Worm (Caenorhabditis elegans) whole organism, L3 larva: ENCODE data around the gene alx-1.

ENCODE experiments used
- lin-15B ChIP-seq: fragments of 150-350 bp; optimal IDR thresholded peaks from 2 replicates; lab custom pipeline; 2014; ENCODE audit warnings: missing biosample characterization, missing genetic modification characterization
- sea-2 ChIP-seq: fragments of 150-350 bp; sonication (generic microtip); optimal IDR thresholded peaks from 4 replicates; lab custom pipeline; 2014; ENCODE audit warnings: missing biosample characterization, missing genetic modification reagents, missing genetic modification characterization

DNA sequence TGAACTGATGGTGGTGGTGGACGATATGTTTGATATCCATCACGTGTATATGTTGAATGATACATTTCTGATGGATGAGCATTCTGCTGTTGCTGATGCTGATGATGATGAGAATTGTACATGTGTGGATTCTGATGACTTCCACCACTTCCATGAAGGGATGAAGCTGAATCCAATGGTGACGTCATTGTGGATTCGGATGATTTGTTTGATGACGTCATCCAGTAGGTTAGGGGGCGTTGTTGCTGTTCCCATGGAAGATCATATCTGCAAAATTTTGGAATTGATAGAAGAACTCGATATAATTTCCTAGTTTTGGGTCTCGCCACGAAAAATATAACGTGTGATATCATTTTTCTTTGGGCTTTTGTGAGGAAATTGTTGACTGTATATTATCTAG, 6.3 kb downstream of the alx-1 start:
- TF ChIP-seq lin-15B = no peak
- TF ChIP-seq sea-2 (GFP tag; lab: Kevin White, UChicago) = no peak
